Fruit fly (Drosophila melanogaster): ENCODE results near the gene CG14324.

The CG14324 gene

DNA sequence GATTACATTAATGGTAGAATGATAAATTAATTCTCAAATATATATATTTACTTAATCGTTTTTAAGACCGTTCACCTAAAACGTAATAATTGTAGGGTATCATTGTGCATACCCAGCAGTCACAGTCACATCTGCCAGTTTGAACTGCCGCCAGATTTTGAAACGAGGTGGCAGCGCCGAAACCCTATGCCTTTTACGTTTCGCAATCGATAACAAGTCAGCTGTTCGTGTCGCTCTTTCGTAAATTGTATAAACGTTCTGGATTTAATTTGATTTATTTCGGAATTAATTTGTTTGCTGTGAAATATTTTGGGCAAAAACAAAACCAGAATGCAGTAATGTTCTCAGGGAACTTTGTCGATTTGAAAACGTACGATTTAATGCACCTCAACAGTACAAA is 28.8 kb upstream of the CG14324 start, which contains the start of gene CG14322 (continued):
- TF ChIP-seq HLH4C (GFP tag; IDR thresholded peaks at IDR 0.05; ENCODE audit: partially characterized antibody): 0 out of 3 replicates have a peak, but pooled peaks have one; percentile 21
- TF ChIP-seq CG8281 (tag; optimal IDR thresholded peaks at IDR 0.05): no peak
- no peak for TF ChIP-seq CG10543 (GFP tag; optimal IDR thresholded peaks at IDR 0.05)
- TF ChIP-seq CG31441 (GFP tag; IDR thresholded peaks at IDR 0.05): no peak
- no peak for TF ChIP-seq Nf-YA (GFP tag; IDR thresholded peaks at IDR 0.05)
- no peak for TF ChIP-seq ems (GFP tag; optimal IDR thresholded peaks at IDR 0.05)
- TF ChIP-seq CG6854 (GFP tag; optimal IDR thresholded peaks at IDR 0.05): no peak
- no peak for TF ChIP-seq ac (GFP tag; optimal IDR thresholded peaks at IDR 0.05)
- TF ChIP-seq bigmax (GFP tag; optimal IDR thresholded peaks at IDR 0.05): no peak
- TF ChIP-seq Ada2b (GFP tag; IDR thresholded peaks at IDR 0.05): no peak
- TF ChIP-seq TFAM (GFP tag; optimal IDR thresholded peaks at IDR 0.05): no peak
- peak; percentile 54; the same call in 2 of the 4 replicates for TF ChIP-seq Gug (GFP tag; IDR thresholded peaks at IDR 0.05)
- no peak for TF ChIP-seq CG6175 (GFP tag; IDR thresholded peaks at IDR 0.05)
- TF ChIP-seq CG2199 (GFP tag; IDR thresholded peaks at IDR 0.05): no peak
- TF ChIP-seq CG15269 (tag; optimal IDR thresholded peaks at IDR 0.05): no peak
- no peak for TF ChIP-seq HmgD (GFP tag; optimal IDR thresholded peaks at IDR 0.05)
- TF ChIP-seq CG11085 (GFP tag; IDR thresholded peaks at IDR 0.05): no peak
- TF ChIP-seq C15 (GFP tag; IDR thresholded peaks at IDR 0.05): no peak
- TF ChIP-seq CG13424 (tag; optimal IDR thresholded peaks at IDR 0.05): peak; percentile 9
- TF ChIP-seq h (optimal IDR thresholded peaks at IDR 0.05): no peak
- no peak for TF ChIP-seq repo (GFP tag; optimal IDR thresholded peaks at IDR 0.05)
- TF ChIP-seq lola (GFP tag; optimal IDR thresholded peaks at IDR 0.05): no peak
- no peak for TF ChIP-seq CG13624 (GFP tag; optimal IDR thresholded peaks at IDR 0.05)
- no peak for TF ChIP-seq bowl (GFP tag; IDR thresholded peaks at IDR 0.05)
- TF ChIP-seq hkb (optimal IDR thresholded peaks at IDR 0.05): no peak
- TF ChIP-seq hkb (GFP tag; IDR thresholded peaks at IDR 0.05): no peak
- TF ChIP-seq zfh1 (GFP tag; IDR thresholded peaks at IDR 0.05): no peak
- no peak for TF ChIP-seq Hr3 (GFP tag; optimal IDR thresholded peaks at IDR 0.05)
- peak; percentile 31 for TF ChIP-seq CG15514 (GFP tag; optimal IDR thresholded peaks at IDR 0.05)
- no peak for TF ChIP-seq NC2β (GFP tag; optimal IDR thresholded peaks at IDR 0.05)
- no peak for TF ChIP-seq dimm (GFP tag; IDR thresholded peaks at IDR 0.05)
- TF ChIP-seq sna (GFP tag; IDR thresholded peaks at IDR 0.05; ENCODE audit: partially characterized antibody): peak; percentile 52; the same call in 1 of the 2 replicates
- no peak for TF ChIP-seq CG16779 (GFP tag; IDR thresholded peaks at IDR 0.05)
- TF ChIP-seq Tbp (GFP tag; optimal IDR thresholded peaks at IDR 0.05): no peak
- no peak for TF ChIP-seq CG18476 (GFP tag; optimal IDR thresholded peaks at IDR 0.05)
- TF ChIP-seq HmgZ (tag; optimal IDR thresholded peaks at IDR 0.05): no peak
- TF ChIP-seq ci (GFP tag; IDR thresholded peaks at IDR 0.05): no peak
- TF ChIP-seq cato (GFP tag; optimal IDR thresholded peaks at IDR 0.05; ENCODE audit: borderline replicate concordance): no peak
- TF ChIP-seq Adf1 (GFP tag; IDR thresholded peaks at IDR 0.05): no peak
- TF ChIP-seq CG9797 (GFP tag; optimal IDR thresholded peaks at IDR 0.05): no peak
- no peak for TF ChIP-seq sob (GFP tag; IDR thresholded peaks at IDR 0.05)

DNA sequence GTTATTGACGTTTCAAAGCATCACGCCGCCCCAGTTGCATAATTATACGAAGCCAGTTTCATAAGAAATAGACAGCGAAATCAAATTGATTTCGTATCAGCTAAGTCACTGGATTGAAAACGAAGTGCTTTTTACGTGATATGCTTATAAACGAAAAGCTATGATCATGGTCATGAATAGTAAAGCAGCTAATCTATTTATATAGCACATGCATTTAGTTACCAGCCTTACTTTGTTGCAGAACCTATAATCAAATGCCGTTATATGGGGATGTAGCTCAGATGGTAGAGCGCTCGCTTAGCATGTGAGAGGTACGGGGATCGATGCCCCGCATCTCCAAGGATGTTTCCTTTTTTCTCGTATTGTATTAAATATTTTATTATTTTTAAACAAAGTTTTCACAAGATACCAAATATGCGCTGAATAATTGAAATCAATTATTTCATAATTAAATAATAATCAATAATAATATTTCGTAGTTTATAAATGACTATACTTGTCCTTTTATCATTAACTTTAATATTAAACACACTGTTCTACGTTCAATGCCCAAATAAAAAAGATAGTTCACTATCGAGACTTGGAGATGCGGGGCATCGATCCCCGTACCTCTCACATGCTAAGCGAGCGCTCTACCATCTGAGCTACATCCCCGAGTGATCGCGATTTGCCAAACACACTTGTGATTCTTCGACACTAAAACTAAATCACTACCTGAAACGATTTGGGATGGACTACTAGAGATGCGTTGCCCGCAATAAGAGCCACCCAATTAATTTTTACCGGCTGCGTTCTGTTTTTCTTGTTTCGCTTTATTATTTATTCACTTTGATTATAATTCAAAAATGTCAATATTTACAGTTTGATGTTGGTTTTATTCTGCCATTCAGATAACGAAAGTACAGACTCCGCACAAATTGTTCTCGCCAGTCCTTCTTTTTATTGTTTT is 27.8 kb upstream of the CG14324 start:
- TF ChIP-seq chm (GFP tag; IDR thresholded peaks at IDR 0.05) (peak; percentile 20; the same call in 1 of the 2 replicates), Bdp1 (GFP tag; optimal IDR thresholded peaks at IDR 0.05) (peak; percentile 98), chn (GFP tag; optimal IDR thresholded peaks at IDR 0.05) (no peak), lab (GFP tag; optimal IDR thresholded peaks at IDR 0.05) (peak; percentile 11), CG9932 (GFP tag; IDR thresholded peaks at IDR 0.05) (peak; percentile 46; the same call in 1 of the 2 replicates), maf-S (GFP tag; optimal IDR thresholded peaks at IDR 0.05) (no peak), Rfx (GFP tag; IDR thresholded peaks at IDR 0.05) (peak; percentile 39; the same call in 1 of the 2 replicates), prd (optimal IDR thresholded peaks at IDR 0.05) (no peak), prd (GFP tag; IDR thresholded peaks at IDR 0.05) (no peak), CG13624 (GFP tag; optimal IDR thresholded peaks at IDR 0.05) (peak; percentile 33), zfh1 (GFP tag; IDR thresholded peaks at IDR 0.05) (no peak), ftz-f1 (GFP tag; optimal IDR thresholded peaks at IDR 0.05) (no peak), Drgx (GFP tag; IDR thresholded peaks at IDR 0.05) (no peak), CG18262 (tag; optimal IDR thresholded peaks at IDR 0.05) (no peak)

All from whole organism, embryonic.